Fruit fly (Drosophila melanogaster): ENCODE results near the gene CG9593.

The CG9593 gene

dm6 chr3R:15810369-15810768, 8.3 kb downstream of the CG9593 start (continued):
- TF ChIP-seq ac (GFP tag; optimal IDR thresholded peaks at IDR 0.05) (no peak), hbn (GFP tag; IDR thresholded peaks at IDR 0.05; ENCODE audit: partially characterized antibody) (no peak), Lim3 (GFP tag; IDR thresholded peaks at IDR 0.05) (no peak), schlank (tag; optimal IDR thresholded peaks at IDR 0.05) (no peak), MESR4 (GFP tag; optimal IDR thresholded peaks at IDR 0.05) (no peak), CG13296 (GFP tag; optimal IDR thresholded peaks at IDR 0.05) (no peak), unpg (GFP tag; optimal IDR thresholded peaks at IDR 0.05) (no peak), CG16779 (GFP tag; IDR thresholded peaks at IDR 0.05) (0 out of 2 replicates have a peak, but pooled peaks have one; percentile 12), CG12942 (GFP tag; optimal IDR thresholded peaks at IDR 0.05) (no peak), Sry-δ (GFP tag; optimal IDR thresholded peaks at IDR 0.05) (no peak), lov (optimal IDR thresholded peaks at IDR 0.05) (no peak), lov (GFP tag; IDR thresholded peaks at IDR 0.05) (0 out of 3 replicates have a peak, but pooled peaks have one; percentile 38), CG17328 (GFP tag; IDR thresholded peaks at IDR 0.05) (no peak), CG11560 (tag; IDR thresholded peaks at IDR 0.05) (no peak), gce (GFP tag; IDR thresholded peaks at IDR 0.05) (no peak), Dad (GFP tag; optimal IDR thresholded peaks at IDR 0.05) (no peak)

dm6 chr3R:15814150-15814549, 12.1 kb downstream of the CG9593 start:
- TF ChIP-seq stwl (tag; optimal IDR thresholded peaks at IDR 0.05) (no peak), CG4404 (GFP tag; IDR thresholded peaks at IDR 0.05) (no peak), kni (GFP tag; optimal IDR thresholded peaks at IDR 0.05) (peak; percentile 49), crol (GFP tag; IDR thresholded peaks at IDR 0.05) (peak; percentile 83), CG13123 (GFP tag; optimal IDR thresholded peaks at IDR 0.05) (no peak), fd3F (GFP tag; optimal IDR thresholded peaks at IDR 0.05) (no peak), fd96Cb (tag; optimal IDR thresholded peaks at IDR 0.05) (no peak), sr (GFP tag; IDR thresholded peaks at IDR 0.05) (peak; percentile 71; the same call in 2 of the 3 replicates), nmo (GFP tag; optimal IDR thresholded peaks at IDR 0.05) (no peak)

- TF ChIP-seq CG6689 (GFP tag; IDR thresholded peaks at IDR 0.05) (0 out of 2 replicates have a peak, but pooled peaks have one; percentile 34), al (GFP tag; IDR thresholded peaks at IDR 0.05) (no peak), tna (GFP tag; IDR thresholded peaks at IDR 0.05; ENCODE audit: partially characterized antibody) (no peak), CG8765 (GFP tag; IDR thresholded peaks at IDR 0.05) (no peak), CG14050 (GFP tag; IDR thresholded peaks at IDR 0.05) (no peak), phol (tag; optimal IDR thresholded peaks at IDR 0.05) (peak; percentile 7), az2 (GFP tag; optimal IDR thresholded peaks at IDR 0.05) (no peak), grau (tag; optimal IDR thresholded peaks at IDR 0.05) (no peak), CG2712 (tag; optimal IDR thresholded peaks at IDR 0.05) (no peak), CG3163 (GFP tag; optimal IDR thresholded peaks at IDR 0.05) (no peak), twi (tag; optimal IDR thresholded peaks at IDR 0.05) (no peak), ash1 (GFP tag; optimal IDR thresholded peaks at IDR 0.05) (no peak), Myb (GFP tag; optimal IDR thresholded peaks at IDR 0.05) (no peak), CG11504 (tag; optimal IDR thresholded peaks at IDR 0.05) (no peak), unc-4 (GFP tag; IDR thresholded peaks at IDR 0.05; ENCODE audit: partially characterized antibody) (no peak), CG11456 (GFP tag; IDR thresholded peaks at IDR 0.05) (peak; percentile 57; the same call in 1 of the 3 replicates), gsb (GFP tag; IDR thresholded peaks at IDR 0.05) (no peak), MTF-1 (GFP tag; optimal IDR thresholded peaks at IDR 0.05; ENCODE audit: borderline replicate concordance) (no peak), mld (GFP tag; IDR thresholded peaks at IDR 0.05; ENCODE audit: partially characterized antibody) (no peak), z (GFP tag; IDR thresholded peaks at IDR 0.05) (no peak), Med (GFP tag) (no peak), HLH4C (GFP tag; IDR thresholded peaks at IDR 0.05; ENCODE audit: partially characterized antibody) (no peak), CG17328 (GFP tag; IDR thresholded peaks at IDR 0.05) (peak; percentile 56), CG4404 (GFP tag; IDR thresholded peaks at IDR 0.05) (peak; percentile 48), CG8924 (tag; optimal IDR thresholded peaks at IDR 0.05) (no peak), CG31388 (GFP tag; optimal IDR thresholded peaks at IDR 0.05) (no peak), CG7357 (GFP tag; IDR thresholded peaks at IDR 0.05) (no peak)
Observed at dm6 chr3R:15816276-15816675, 14.2 kb downstream of the CG9593 start.
